Worm (Caenorhabditis elegans): ENCODE data around the gene tbck-1.

ce11 chrII:4874335-4874861, 46.0 kb downstream of the tbck-1 start, which contains the start of gene F11G11.15:
- no peak for TF ChIP-seq B0310.2 (tag; optimal IDR thresholded peaks at IDR 0.05)
- no peak for TF ChIP-seq ceh-13 (GFP tag; optimal IDR thresholded peaks at IDR 0.05)
- no peak for TF ChIP-seq F13C5.2 (tag; optimal IDR thresholded peaks at IDR 0.05)
- TF ChIP-seq ama-1 (optimal IDR thresholded peaks at IDR 0.05): no peak
- no peak for TF ChIP-seq hnd-1 (tag; optimal IDR thresholded peaks at IDR 0.05)
- TF ChIP-seq sea-1 (GFP tag; conservative IDR thresholded peaks at IDR 0.05): no peak
- TF ChIP-seq ceh-36 (tag; optimal IDR thresholded peaks at IDR 0.05): no peak
- TF ChIP-seq scrt-1 (GFP tag; IDR thresholded peaks at IDR 0.05): no peak
- no peak for TF ChIP-seq tbx-37 (GFP tag; conservative IDR thresholded peaks at IDR 0.05)
- TF ChIP-seq pes-1 (GFP tag; IDR thresholded peaks at IDR 0.05): no peak
- TF ChIP-seq flt-1 (GFP tag; IDR thresholded peaks at IDR 0.05): no peak
- TF ChIP-seq tbx-11 (GFP tag; IDR thresholded peaks at IDR 0.05): no peak

Measured in whole organism, early embryonic.